Worm (Caenorhabditis elegans): Measurements from ENCODE around the gene B0244.5.

The B0244.5 gene

DNA sequence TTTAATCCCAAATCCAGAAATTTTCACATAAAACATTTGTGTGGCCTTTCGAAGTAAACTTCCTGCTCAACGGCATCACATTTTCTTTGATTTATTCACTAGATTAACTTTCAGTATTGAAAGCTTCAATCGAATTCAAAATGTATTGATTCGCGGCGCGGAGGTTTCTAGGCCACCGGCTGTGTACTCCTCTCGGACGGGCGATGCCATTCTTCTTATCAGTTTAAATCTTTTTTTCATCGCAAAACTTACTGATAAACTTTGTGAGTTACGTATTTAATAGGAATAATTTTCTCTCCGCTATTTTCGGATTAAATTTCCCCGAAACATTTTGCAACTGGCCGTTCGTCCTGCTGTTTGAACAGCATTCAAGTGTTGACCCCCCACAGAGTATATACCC, 22.8 kb upstream of the B0244.5 start (continued):
- TF ChIP-seq ceh-27 (GFP tag; optimal IDR thresholded peaks at IDR 0.05) (peak; percentile 73), ama-1 (optimal IDR thresholded peaks at IDR 0.05) (no peak), ama-1 (GFP tag; optimal IDR thresholded peaks at IDR 0.05) (no peak), snpc-4 (GFP tag; optimal IDR thresholded peaks at IDR 0.05) (no peak), snpc-4 (tag; optimal IDR thresholded peaks at IDR 0.05) (peak in 3 of 4 experiments; percentile 40 to 42 (median 42)), akir-1 (GFP tag; optimal IDR thresholded peaks at IDR 0.05) (peak; percentile 69), unc-130 (GFP tag; optimal IDR thresholded peaks at IDR 0.05) (peak; percentile 45), cebp-1 (GFP tag; IDR thresholded peaks at IDR 0.05) (no peak), cebp-1 (tag; optimal IDR thresholded peaks at IDR 0.05) (peak; percentile 51), F52B5.7 (tag; optimal IDR thresholded peaks at IDR 0.05) (no peak), D2030.7 (GFP tag; IDR thresholded peaks at IDR 0.05) (no peak), tlf-1 (GFP tag; optimal IDR thresholded peaks at IDR 0.05) (peak; percentile 16), B0019.2 (GFP tag; conservative IDR thresholded peaks at IDR 0.05) (no peak), hmg-20 (GFP tag; IDR thresholded peaks at IDR 0.05) (no peak), ceh-58 (GFP tag; IDR thresholded peaks at IDR 0.05) (no peak), F22D6.2 (tag; optimal IDR thresholded peaks at IDR 0.05) (peak; percentile 25), somi-1 (GFP tag; optimal IDR thresholded peaks at IDR 0.05) (peak; percentile 4), Y95B8A.8 (GFP tag; IDR thresholded peaks at IDR 0.05) (no peak), F33H1.4 (GFP tag; IDR thresholded peaks at IDR 0.05) (peak; percentile 46; the same call in 1 of the 2 replicates), athp-1 (tag; optimal IDR thresholded peaks at IDR 0.05) (peak; percentile 12), mcd-1 (GFP tag; IDR thresholded peaks at IDR 0.05) (peak; percentile 68), madf-6 (GFP tag; IDR thresholded peaks at IDR 0.05) (peak; percentile 61; the same call in 1 of the 2 replicates), Y53F4B.3 (GFP tag; IDR thresholded peaks at IDR 0.05) (no peak), dpl-1 (GFP tag; optimal IDR thresholded peaks at IDR 0.05) (no peak), Y67H2A.10 (GFP tag; conservative IDR thresholded peaks at IDR 0.05) (peak; percentile 62; the same call in 1 of the 2 replicates), nfyb-1 (GFP tag; IDR thresholded peaks at IDR 0.05) (peak; percentile 62; the same call in 1 of the 2 replicates), ceh-91 (GFP tag; IDR thresholded peaks at IDR 0.05) (no peak), lin-54 (GFP tag; optimal IDR thresholded peaks at IDR 0.05) (peak; percentile 77), lin-35 (GFP tag; optimal IDR thresholded peaks at IDR 0.05) (peak in 1 of 3 experiments; percentile 75), bed-2 (GFP tag; IDR thresholded peaks at IDR 0.05) (0 out of 2 replicates have a peak, but pooled peaks have one; percentile 50), ccch-3 (GFP tag; optimal IDR thresholded peaks at IDR 0.05) (peak; percentile 36), dox-1 (GFP tag; IDR thresholded peaks at IDR 0.05) (peak; percentile 68), gei-17 (GFP tag; optimal IDR thresholded peaks at IDR 0.05) (peak; percentile 4), nhr-80 (tag; optimal IDR thresholded peaks at IDR 0.05) (peak; percentile 48), Y53G8AR.9 (GFP tag; conservative IDR thresholded peaks at IDR 0.05) (0 out of 2 replicates have a peak, but pooled peaks have one; percentile 53), pbrm-1 (GFP tag; IDR thresholded peaks at IDR 0.05) (no peak), madf-10 (tag; optimal IDR thresholded peaks at IDR 0.05) (peak; percentile 27), zim-3 (tag; optimal IDR thresholded peaks at IDR 0.05) (peak; percentile 5)

DNA sequence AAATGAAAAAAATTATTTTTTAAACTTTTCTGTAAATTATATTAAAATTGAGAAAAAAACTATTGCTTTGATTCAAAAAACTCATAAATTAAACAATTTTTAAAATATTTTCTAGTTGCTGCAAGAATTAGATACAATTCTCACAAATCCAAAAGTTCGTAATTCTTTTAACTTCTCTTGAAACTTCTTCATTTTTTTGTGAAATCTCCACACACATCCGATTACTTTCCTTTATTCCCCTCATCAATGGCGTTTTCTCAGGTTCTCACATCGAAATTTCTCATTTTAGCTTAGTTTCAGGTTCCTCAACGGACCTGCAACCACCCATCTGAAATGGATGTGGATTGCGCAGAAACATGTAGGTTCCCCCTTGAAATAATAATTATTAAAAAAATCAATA, 22.1 kb upstream of the B0244.5 start, which contains the start of gene wrm-1:
TSS of gene wrm-1 (plus strand) at position 301 of the 400 bp plus-strand sequence.
- TF ChIP-seq dox-1 (GFP tag; IDR thresholded peaks at IDR 0.05) (no peak), ceh-27 (GFP tag; optimal IDR thresholded peaks at IDR 0.05) (no peak), F55B11.4 (tag; optimal IDR thresholded peaks at IDR 0.05; ENCODE audit: borderline replicate concordance, insufficient read depth) (no peak), madf-6 (GFP tag; IDR thresholded peaks at IDR 0.05) (no peak), aptf-3 (GFP tag; IDR thresholded peaks at IDR 0.05) (no peak), zfh-2 (GFP tag; conservative IDR thresholded peaks at IDR 0.05) (no peak), tbp1 (GFP tag; optimal IDR thresholded peaks at IDR 0.05) (no peak), dpl-1 (GFP tag; optimal IDR thresholded peaks at IDR 0.05) (no peak), nfyb-1 (GFP tag; IDR thresholded peaks at IDR 0.05) (no peak), ztf-26 (tag; optimal IDR thresholded peaks at IDR 0.05) (no peak), tlf-1 (GFP tag; optimal IDR thresholded peaks at IDR 0.05) (no peak), nfya-1 (tag; optimal IDR thresholded peaks at IDR 0.05; ENCODE audit: borderline replicate concordance, insufficient read depth) (no peak), madf-8 (GFP tag; conservative IDR thresholded peaks at IDR 0.05) (no peak)

All from whole organism, young adult.